Worm (Caenorhabditis elegans) whole organism, L3 larva: ENCODE results near the gene srg-36.
A peak's percentile ranks its signal among the peaks of the same experiment; 100 is the strongest.

Experiments
- elt-1 ChIP-seq: fragments of 150-350 bp; optimal IDR thresholded peaks from 2 replicates; lab custom pipeline; 2014; ENCODE audit warnings: missing biosample characterization, missing genetic modification characterization
- nhr-43 ChIP-seq: sonication (generic microtip); optimal IDR thresholded peaks from 2 replicates; lab custom pipeline; 2016; ENCODE audit warnings: mild to moderate bottlenecking, missing genetic modification characterization, missing compliant biosample characterization; ENCODE audit not compliant: poor library complexity, severe bottlenecking
- nhr-76 ChIP-seq: fragments of 150-350 bp; sonication (generic microtip); optimal IDR thresholded peaks from 5 replicates; lab custom pipeline; 2014; ENCODE audit warnings: missing biosample characterization, missing genetic modification characterization
- pqm-1 ChIP-seq: fragments of 150-350 bp; optimal IDR thresholded peaks from 2 replicates; lab custom pipeline; 2017; ENCODE audit warnings: missing biosample characterization, missing genetic modification characterization, inconsistent platforms
- unc-39 ChIP-seq: sonication (generic microtip); optimal IDR thresholded peaks from 4 replicates; lab custom pipeline; 2017; ENCODE audit warnings: missing biosample characterization, missing genetic modification characterization

ce11 chrX:14267170-14267569 is 32.9 kb upstream of the srg-36 start:
- TF ChIP-seq elt-1 (tag; lab: Kevin White, UChicago), result peak; percentile 65
- no peak for TF ChIP-seq pqm-1
- no peak for TF ChIP-seq nhr-43 (tag; lab: Kevin White, UChicago)
- no peak for TF ChIP-seq nhr-76 (tag; lab: Kevin White, UChicago)
- no peak for TF ChIP-seq unc-39 (tag; lab: Kevin White, UChicago)
